Fruit fly (Drosophila melanogaster): ENCODE results near the gene promL.

DNA sequence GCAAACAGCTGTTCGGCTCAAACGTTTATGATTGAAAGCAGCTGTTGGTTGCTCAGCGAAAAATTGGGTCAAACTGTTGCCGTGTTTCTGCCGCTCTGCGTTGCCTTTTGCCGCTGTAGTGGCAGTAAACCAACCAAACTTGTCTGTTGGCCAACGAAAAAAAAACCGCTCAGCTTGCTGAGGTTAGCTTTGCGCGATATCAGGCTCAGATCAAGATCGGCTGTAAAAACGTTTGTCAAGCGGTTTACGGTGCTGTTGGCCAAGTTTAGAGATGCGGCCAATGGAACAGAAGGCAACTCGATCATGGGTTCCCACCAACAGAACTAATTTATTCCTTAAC is 48.4 kb downstream of the promL start:
- no peak for TF ChIP-seq dsf (GFP tag; optimal IDR thresholded peaks at IDR 0.05; ENCODE audit: borderline replicate concordance)
- no peak for TF ChIP-seq Dif (GFP tag; optimal IDR thresholded peaks at IDR 0.05; ENCODE audit: partially characterized antibody)
- TF ChIP-seq fru (GFP tag; optimal IDR thresholded peaks at IDR 0.05), result no peak
- TF ChIP-seq pan (optimal IDR thresholded peaks at IDR 0.05), result no peak
- no peak for TF ChIP-seq usp (GFP tag; optimal IDR thresholded peaks at IDR 0.05)
- TF ChIP-seq rgr (GFP tag; optimal IDR thresholded peaks at IDR 0.05), result no peak
- no peak for TF ChIP-seq N (GFP tag; optimal IDR thresholded peaks at IDR 0.05)
- TF ChIP-seq lola (GFP tag; optimal IDR thresholded peaks at IDR 0.05), result no peak
- TF ChIP-seq Abd-B (GFP tag; optimal IDR thresholded peaks at IDR 0.05), result no peak
- no peak for TF ChIP-seq Myc (optimal IDR thresholded peaks at IDR 0.05)
- no peak for TF ChIP-seq CG32264 (GFP tag; optimal IDR thresholded peaks at IDR 0.05)
- TF ChIP-seq h (GFP tag; optimal IDR thresholded peaks at IDR 0.05), result no peak
- no peak for TF ChIP-seq sage (GFP tag; optimal IDR thresholded peaks at IDR 0.05)
- TF ChIP-seq Hr78 (GFP tag; optimal IDR thresholded peaks at IDR 0.05), result no peak

All from whole organism, wandering third instar larva.